Worm (Caenorhabditis elegans) whole organism, L4 larva: ENCODE data around the gene snrp-200.
A peak's percentile ranks its signal among the peaks of the same experiment; 100 is the strongest.

Source experiments
- F26F4.8 ChIP-seq: fragments of 200-800 bp; sonication (Bioruptor generic); conservative IDR thresholded peaks from 2 replicates; pipeline ENCODE4 v1.3.6; 2022; ENCODE audit warnings: missing genetic modification characterization, missing compliant biosample characterization
- F49E8.2 ChIP-seq: sonication (generic microtip); optimal IDR thresholded peaks from 2 replicates; lab custom pipeline; 2016; ENCODE audit warnings: missing compliant biosample characterization, mild to moderate bottlenecking, missing genetic modification characterization, borderline replicate concordance
- R02D3.7 ChIP-seq: fragments of 150-350 bp; sonication (generic microtip); optimal IDR thresholded peaks from 3 replicates; lab custom pipeline; 2014; ENCODE audit warnings: missing biosample characterization, missing genetic modification characterization
- T26A8.4 ChIP-seq: fragments of 200-800 bp; sonication (Bioruptor generic); IDR thresholded peaks from 2 replicates; pipeline ENCODE4 v1.3.6; 2022; ENCODE audit warnings: missing genetic modification characterization, missing compliant biosample characterization
- Y48G9A.11 ChIP-seq: fragments of 200-800 bp; sonication (Bioruptor generic); IDR thresholded peaks from 2 replicates; pipeline ENCODE4 v1.3.6; 2022; ENCODE audit warnings: missing genetic modification reagents, missing genetic modification characterization, missing compliant biosample characterization
- Y5F2A.4 ChIP-seq: fragments of 200-800 bp; sonication (Bioruptor generic); optimal IDR thresholded peaks from 2 replicates; lab custom pipeline; 2018; ENCODE audit warnings: mild to moderate bottlenecking, missing genetic modification characterization, missing compliant biosample characterization
- ZK337.2 ChIP-seq: fragments of 200-800 bp; sonication (Bioruptor generic); IDR thresholded peaks from 2 replicates; pipeline ENCODE4 v1.3.6; 2022; ENCODE audit warnings: missing genetic modification reagents, missing genetic modification characterization, missing compliant biosample characterization
- ama-1 ChIP-seq: fragments of 150-350 bp; optimal IDR thresholded peaks from 2 replicates; lab custom pipeline; 2014; ENCODE audit warnings: inconsistent platforms, mixed read lengths
- attf-4 ChIP-seq: sonication (generic microtip); optimal IDR thresholded peaks from 3 replicates; lab custom pipeline; 2017; ENCODE audit warnings: missing biosample characterization, missing genetic modification characterization
- ceh-44 ChIP-seq: fragments of 200-800 bp; sonication (Bioruptor generic); IDR thresholded peaks from 2 replicates; pipeline ENCODE4 v1.3.6; 2022; ENCODE audit warnings: missing genetic modification reagents, missing genetic modification characterization, missing compliant biosample characterization
- ceh-82 ChIP-seq: sonication (generic microtip); optimal IDR thresholded peaks from 2 replicates; lab custom pipeline; 2017; ENCODE audit warnings: missing biosample characterization, missing genetic modification characterization
- ces-1 ChIP-seq: fragments of 150-350 bp; sonication (generic microtip); optimal IDR thresholded peaks from 4 replicates; lab custom pipeline; 2014; ENCODE audit warnings: missing biosample characterization, missing genetic modification reagents, missing genetic modification characterization
- daf-16 ChIP-seq, 3 experiments: sonication (generic microtip); optimal IDR thresholded peaks; 2 replicates each; lab custom pipeline; 2016 to 2017; ENCODE audit warnings: missing genetic modification characterization in 3 of 3, missing genetic modification reagents in 3 of 3, mild to moderate bottlenecking in 2 of 3, missing compliant biosample characterization in 2 of 3, missing biosample characterization in 1 of 3, moderate library complexity in 1 of 3
- daf-8 ChIP-seq: fragments of 200-800 bp; sonication (Bioruptor generic); IDR thresholded peaks from 2 replicates; pipeline ENCODE4 v1.3.6; 2022; ENCODE audit warnings: missing genetic modification characterization, missing compliant biosample characterization
- dmd-9 ChIP-seq: fragments of 200-800 bp; sonication (Bioruptor generic); IDR thresholded peaks from 2 replicates; pipeline ENCODE4 v1.3.6; 2022; ENCODE audit warnings: missing genetic modification reagents, missing genetic modification characterization, missing compliant biosample characterization
- duxl-1 ChIP-seq: sonication (generic microtip); optimal IDR thresholded peaks from 2 replicates; lab custom pipeline; 2016; ENCODE audit warnings: mild to moderate bottlenecking, missing genetic modification characterization, moderate library complexity, missing compliant biosample characterization; ENCODE audit not compliant: poor library complexity
- dve-1 ChIP-seq: sonication (generic microtip); optimal IDR thresholded peaks from 2 replicates; lab custom pipeline; 2017; ENCODE audit warnings: antibody characterized with exemption, mild to moderate bottlenecking, missing genetic modification characterization, missing compliant biosample characterization; ENCODE audit not compliant: insufficient read depth
- fkh-10 ChIP-seq: fragments of 150-350 bp; optimal IDR thresholded peaks from 2 replicates; lab custom pipeline; 2014; ENCODE audit warnings: missing biosample characterization, missing genetic modification reagents, missing genetic modification characterization
- fos-1 ChIP-seq: fragments of 150-350 bp; optimal IDR thresholded peaks from 2 replicates; lab custom pipeline; 2014; ENCODE audit warnings: missing biosample characterization, missing genetic modification characterization
- gei-8 ChIP-seq: fragments of 200-800 bp; sonication (Bioruptor generic); optimal IDR thresholded peaks from 2 replicates; lab custom pipeline; 2018; ENCODE audit warnings: mild to moderate bottlenecking, missing genetic modification characterization, missing compliant biosample characterization
- hlh-30 ChIP-seq: sonication (generic microtip); optimal IDR thresholded peaks from 2 replicates; lab custom pipeline; 2017; ENCODE audit warnings: antibody characterized with exemption, mild to moderate bottlenecking, missing genetic modification characterization, missing compliant biosample characterization; ENCODE audit not compliant: insufficient read depth
- jun-1 ChIP-seq: fragments of 150-350 bp; optimal IDR thresholded peaks from 2 replicates; lab custom pipeline; 2014; ENCODE audit warnings: missing biosample characterization, missing genetic modification reagents, missing genetic modification characterization
- lin-1 ChIP-seq: fragments of 200-800 bp; sonication (Bioruptor generic); IDR thresholded peaks from 2 replicates; pipeline ENCODE4 v1.3.6; 2022; ENCODE audit warnings: missing genetic modification reagents, missing genetic modification characterization, missing compliant biosample characterization
- lin-13 ChIP-seq: fragments of 150-350 bp; optimal IDR thresholded peaks from 2 replicates; lab custom pipeline; 2014; ENCODE audit warnings: missing biosample characterization, missing genetic modification reagents, missing genetic modification characterization
- lin-38 ChIP-seq: fragments of 200-800 bp; sonication (Bioruptor generic); IDR thresholded peaks from 2 replicates; pipeline ENCODE4 v1.3.6; 2022; ENCODE audit warnings: missing genetic modification reagents, missing genetic modification characterization, missing compliant biosample characterization
- lin-39 ChIP-seq: fragments of 150-350 bp; optimal IDR thresholded peaks from 2 replicates; lab custom pipeline; 2014; ENCODE audit warnings: missing biosample characterization, missing genetic modification reagents, missing genetic modification characterization
- mdl-1 ChIP-seq, 2 experiments: fragments of 150-350 bp in 1 of 2; sonication (generic microtip) in 1 of 2; optimal IDR thresholded peaks; 2 replicates each; lab custom pipeline; 2014 to 2017; ENCODE audit warnings: missing biosample characterization in 2 of 2, missing genetic modification characterization in 2 of 2
- mxl-2 ChIP-seq: fragments of 200-800 bp; sonication (Bioruptor generic); conservative IDR thresholded peaks from 2 replicates; pipeline ENCODE4 v1.3.6; 2022; ENCODE audit warnings: missing genetic modification reagents, missing genetic modification characterization, missing compliant biosample characterization
- nhr-102 ChIP-seq: sonication (generic microtip); optimal IDR thresholded peaks from 2 replicates; lab custom pipeline; 2016; ENCODE audit warnings: mild to moderate bottlenecking, missing genetic modification characterization, moderate library complexity, missing compliant biosample characterization
- nhr-11 ChIP-seq: fragments of 150-350 bp; optimal IDR thresholded peaks from 2 replicates; lab custom pipeline; 2014; ENCODE audit warnings: missing biosample characterization, missing genetic modification characterization
- nhr-111 ChIP-seq: fragments of 200-800 bp; sonication (Bioruptor generic); optimal IDR thresholded peaks from 2 replicates; lab custom pipeline; 2018; ENCODE audit warnings: mild to moderate bottlenecking, missing genetic modification characterization, missing compliant biosample characterization
- nhr-25 ChIP-seq: sonication (generic microtip); optimal IDR thresholded peaks from 2 replicates; lab custom pipeline; 2017; ENCODE audit warnings: missing genetic modification characterization, mild to moderate bottlenecking, missing compliant biosample characterization, antibody characterized with exemption, moderate library complexity, borderline replicate concordance; ENCODE audit not compliant: insufficient read depth
- nhr-28 ChIP-seq: fragments of 150-350 bp; optimal IDR thresholded peaks from 2 replicates; lab custom pipeline; 2014; ENCODE audit warnings: missing biosample characterization, missing genetic modification characterization
- nhr-48 ChIP-seq: sonication (generic microtip); optimal IDR thresholded peaks from 2 replicates; lab custom pipeline; 2016; ENCODE audit warnings: mild to moderate bottlenecking, missing genetic modification characterization, missing compliant biosample characterization
- nhr-76 ChIP-seq: fragments of 150-350 bp; optimal IDR thresholded peaks from 2 replicates; lab custom pipeline; 2014; ENCODE audit warnings: missing biosample characterization, missing genetic modification characterization
- nhr-77 ChIP-seq: fragments of 150-350 bp; optimal IDR thresholded peaks from 2 replicates; lab custom pipeline; 2014; ENCODE audit warnings: missing biosample characterization, missing genetic modification characterization
- php-3 ChIP-seq: fragments of 200-800 bp; sonication (Bioruptor generic); IDR thresholded peaks from 2 replicates; pipeline ENCODE4 v1.3.6; 2022; ENCODE audit warnings: missing genetic modification reagents, missing genetic modification characterization, missing compliant biosample characterization
- pqm-1 ChIP-seq: sonication (generic microtip); optimal IDR thresholded peaks from 2 replicates; lab custom pipeline; 2017; ENCODE audit warnings: missing biosample characterization, missing genetic modification characterization
- rbr-2 ChIP-seq: sonication (generic microtip); optimal IDR thresholded peaks from 2 replicates; lab custom pipeline; 2016; ENCODE audit warnings: missing genotype, missing genetic modification characterization, missing compliant biosample characterization
- saeg-2 ChIP-seq: fragments of 200-800 bp; sonication (Bioruptor generic); IDR thresholded peaks from 2 replicates; pipeline ENCODE4 v1.3.6; 2022; ENCODE audit warnings: missing genetic modification reagents, missing genetic modification characterization, missing compliant biosample characterization
- sdz-12 ChIP-seq: fragments of 200-800 bp; sonication (Bioruptor generic); optimal IDR thresholded peaks from 2 replicates; lab custom pipeline; 2018; ENCODE audit warnings: mild to moderate bottlenecking, missing genetic modification characterization, missing compliant biosample characterization
- set-16 ChIP-seq: fragments of 200-800 bp; sonication (Bioruptor generic); IDR thresholded peaks from 2 replicates; pipeline ENCODE4 v1.3.6; 2022; ENCODE audit warnings: missing genetic modification reagents, missing genetic modification characterization, missing compliant biosample characterization
- skn-1 ChIP-seq: fragments of 150-350 bp; optimal IDR thresholded peaks from 2 replicates; lab custom pipeline; 2014; ENCODE audit warnings: missing biosample characterization, missing genetic modification characterization
- snpc-1.2 ChIP-seq: fragments of 200-800 bp; sonication (Bioruptor generic); IDR thresholded peaks from 2 replicates; pipeline ENCODE4 v1.3.6; 2022; ENCODE audit warnings: missing genetic modification reagents, missing genetic modification characterization, missing compliant biosample characterization
- snpc-4 ChIP-seq: fragments of 150-350 bp; optimal IDR thresholded peaks from 2 replicates; lab custom pipeline; 2014; ENCODE audit warnings: missing biosample characterization, missing genetic modification characterization
- spr-1 ChIP-seq: sonication (generic microtip); optimal IDR thresholded peaks from 2 replicates; lab custom pipeline; 2016; ENCODE audit warnings: mild to moderate bottlenecking, missing genetic modification characterization, missing compliant biosample characterization
- unc-130 ChIP-seq: sonication (generic microtip); optimal IDR thresholded peaks from 2 replicates; lab custom pipeline; 2016; ENCODE audit warnings: missing genetic modification reagents, missing genetic modification characterization, missing compliant biosample characterization
- vab-7 ChIP-seq: fragments of 200-800 bp; sonication (Bioruptor generic); IDR thresholded peaks from 2 replicates; pipeline ENCODE4 v1.3.6; 2022; ENCODE audit warnings: missing genetic modification reagents, missing genetic modification characterization, missing compliant biosample characterization
- zip-11 ChIP-seq: fragments of 200-800 bp; sonication (Bioruptor generic); IDR thresholded peaks from 2 replicates; pipeline ENCODE4 v1.3.6; 2022; ENCODE audit warnings: missing genetic modification characterization, missing compliant biosample characterization
- zip-2 ChIP-seq: fragments of 150-350 bp; optimal IDR thresholded peaks from 2 replicates; lab custom pipeline; 2014; ENCODE audit warnings: missing biosample characterization, missing genetic modification characterization
- ztf-7 ChIP-seq: fragments of 150-350 bp; optimal IDR thresholded peaks from 2 replicates; lab custom pipeline; 2014; ENCODE audit warnings: missing biosample characterization, missing genetic modification characterization

The snrp-200 gene

ce11 chrII:12768167-12768712, 31.5 kb upstream of the snrp-200 start, which contains the start of the genes vps-2 and tiar-2 (continued):
- no peak for TF ChIP-seq saeg-2 (GFP tag; lab: Robert Waterston, UW)
- peak; percentile 62 for TF ChIP-seq rbr-2 (tag; lab: Kevin White, UChicago)
- no peak for TF ChIP-seq zip-11
- TF ChIP-seq unc-130 = no peak
- no peak for TF ChIP-seq nhr-11 (tag; lab: Kevin White, UChicago)
- TF ChIP-seq ztf-7 (tag; lab: Kevin White, UChicago) = peak; percentile 80
- TF ChIP-seq nhr-102 = peak; percentile 26
- no peak for TF ChIP-seq lin-1 (GFP tag; lab: Robert Waterston, UW)
- no peak for TF ChIP-seq spr-1 (tag; lab: Kevin White, UChicago)
- peak; percentile 46 for TF ChIP-seq nhr-28
- TF ChIP-seq ces-1 (GFP tag; lab: Kevin White, UChicago) = peak; percentile 71
- no peak for TF ChIP-seq nhr-76
- TF ChIP-seq fkh-10 = peak; percentile 6
- TF ChIP-seq daf-16 (GFP tag; optimal IDR thresholded peaks at IDR 0.05; lab: Kevin White, UChicago) = no peak
- peak; percentile 41 for TF ChIP-seq daf-16 (tag; optimal IDR thresholded peaks at IDR 0.05; lab: Kevin White, UChicago)
- TF ChIP-seq dmd-9 (GFP tag; lab: Robert Waterston, UW) = no peak
- TF ChIP-seq sdz-12 (GFP tag; lab: Kevin White, UChicago) = no peak
- no peak for TF ChIP-seq snpc-1.2 (GFP tag; lab: Robert Waterston, UW)
- peak; percentile 94 for TF ChIP-seq lin-38 (GFP tag; lab: Robert Waterston, UW)
- peak; percentile 41 for TF ChIP-seq dve-1
- TF ChIP-seq ama-1 (lab: Kevin White, UChicago) = no peak
- no peak for TF ChIP-seq skn-1 (tag; lab: Kevin White, UChicago)
- TF ChIP-seq gei-8 = no peak
- no peak for TF ChIP-seq lin-13
- TF ChIP-seq nhr-48 (tag; lab: Kevin White, UChicago) = no peak
- TF ChIP-seq R02D3.7 = no peak
- TF ChIP-seq nhr-77 (tag; lab: Kevin White, UChicago) = peak; percentile 44
- TF ChIP-seq ceh-82 (tag; lab: Kevin White, UChicago) = no peak
- TF ChIP-seq Y5F2A.4 = no peak
- TF ChIP-seq ZK337.2 = no peak
- no peak for TF ChIP-seq lin-39 (tag; lab: Kevin White, UChicago)
- no peak for TF ChIP-seq duxl-1 (tag; lab: Kevin White, UChicago)
- no peak for TF ChIP-seq attf-4 (tag; lab: Kevin White, UChicago)
- peak; percentile 59 for TF ChIP-seq hlh-30 (tag; lab: Kevin White, UChicago)
- no peak for TF ChIP-seq mdl-1 (tag; optimal IDR thresholded peaks at IDR 0.05; lab: Kevin White, UChicago)
- TF ChIP-seq nhr-111 (GFP tag; lab: Kevin White, UChicago) = no peak
- no peak for TF ChIP-seq Y48G9A.11 (GFP tag; lab: Robert Waterston, UW)
- TF ChIP-seq nhr-25 (tag; lab: Kevin White, UChicago) = no peak
- no peak for TF ChIP-seq set-16 (GFP tag; lab: Robert Waterston, UW)
- no peak for TF ChIP-seq mxl-2 (GFP tag; lab: Robert Waterston, UW)
- TF ChIP-seq F49E8.2 (tag; lab: Kevin White, UChicago) = no peak
- no peak for TF ChIP-seq daf-8 (GFP tag; lab: Robert Waterston, UW)
- no peak for TF ChIP-seq ceh-44 (GFP tag; lab: Robert Waterston, UW)
- TF ChIP-seq T26A8.4 (GFP tag; lab: Robert Waterston, UW) = no peak
- no peak for TF ChIP-seq jun-1
- TF ChIP-seq pqm-1 (tag; lab: Kevin White, UChicago) = peak; percentile 64
- TF ChIP-seq fos-1 (tag; lab: Kevin White, UChicago) = peak; percentile 75
- no peak for TF ChIP-seq php-3
- TF ChIP-seq snpc-4 (tag; lab: Kevin White, UChicago) = no peak
- TF ChIP-seq F26F4.8 = no peak
- TF ChIP-seq vab-7 (GFP tag; lab: Robert Waterston, UW) = no peak
- no peak for TF ChIP-seq zip-2 (tag; lab: Kevin White, UChicago)
